Worm (Caenorhabditis elegans) whole organism, L3 larva: Measurements from ENCODE around the gene F54H5.5.

Experiments used
- egl-27 ChIP-seq: sonication (generic microtip); optimal IDR thresholded peaks from 4 replicates; lab custom pipeline; 2017; ENCODE audit warnings: missing biosample characterization, missing genetic modification reagents, missing genetic modification characterization
- elt-3 ChIP-seq, 3 experiments: fragments of 150-350 bp in 1 of 3; sonication (generic microtip) in 2 of 3; optimal IDR thresholded peaks; 2 replicates in 2 of 3; 4 replicates in 1 of 3; lab custom pipeline; 2014 to 2017; ENCODE audit warnings: missing biosample characterization in 3 of 3, missing genetic modification characterization in 3 of 3
- jun-1 ChIP-seq: fragments of 150-350 bp; optimal IDR thresholded peaks from 2 replicates; lab custom pipeline; 2014; ENCODE audit warnings: missing biosample characterization, missing genetic modification reagents, missing genetic modification characterization
- nhr-11 ChIP-seq: fragments of 150-350 bp; optimal IDR thresholded peaks from 2 replicates; lab custom pipeline; 2014; ENCODE audit warnings: missing biosample characterization, missing genetic modification characterization
- nhr-25 ChIP-seq: sonication (generic microtip); optimal IDR thresholded peaks from 2 replicates; lab custom pipeline; 2017; ENCODE audit warnings: missing biosample characterization, missing genetic modification characterization
- skn-1 ChIP-seq: fragments of 150-350 bp; optimal IDR thresholded peaks from 2 replicates; lab custom pipeline; 2014; ENCODE audit warnings: missing biosample characterization, missing genetic modification characterization
- snpc-4 ChIP-seq: fragments of 150-350 bp; optimal IDR thresholded peaks from 2 replicates; lab custom pipeline; 2014; ENCODE audit warnings: missing biosample characterization, missing genetic modification characterization
- unc-39 ChIP-seq: sonication (generic microtip); optimal IDR thresholded peaks from 4 replicates; lab custom pipeline; 2017; ENCODE audit warnings: missing biosample characterization, missing genetic modification characterization
- unc-62 ChIP-seq: fragments of 150-350 bp; sonication (generic microtip); optimal IDR thresholded peaks from 4 replicates; lab custom pipeline; 2014; ENCODE audit warnings: missing biosample characterization, missing genetic modification reagents, missing genetic modification characterization
- ztf-11 ChIP-seq: fragments of 150-350 bp; optimal IDR thresholded peaks from 2 replicates; lab custom pipeline; 2014; ENCODE audit warnings: missing biosample characterization, missing genetic modification characterization
- ztf-4 ChIP-seq: fragments of 150-350 bp; optimal IDR thresholded peaks from 2 replicates; lab custom pipeline; 2014; ENCODE audit warnings: missing biosample characterization, missing genetic modification characterization

ce11 chrII:6667534-6667933, 40.5 kb upstream of the F54H5.5 start:
- TF ChIP-seq elt-3 (tag; optimal IDR thresholded peaks at IDR 0.05; lab: Kevin White, UChicago) (no peak), skn-1 (tag; lab: Kevin White, UChicago) (no peak), nhr-11 (no peak), jun-1 (no peak), unc-39 (tag; lab: Kevin White, UChicago) (no peak), nhr-25 (tag; lab: Kevin White, UChicago) (no peak), unc-62 (no peak), ztf-4 (no peak), snpc-4 (no peak), ztf-11 (tag; lab: Kevin White, UChicago) (no peak), egl-27 (tag; lab: Kevin White, UChicago) (no peak)
